Worm (Caenorhabditis elegans): ENCODE data around the gene str-180.

str-180 gene

ce11 chrV:6669520-6669919 is 879 bp upstream of the str-180 start, which contains the start of gene cest-28:
Gene cest-28 (plus strand): TSS chrV:6669820.
- TF ChIP-seq nhr-25 (tag; optimal IDR thresholded peaks at IDR 0.05), result no peak
- no peak for TF ChIP-seq ztf-11 (tag; optimal IDR thresholded peaks at IDR 0.05)
- no peak for TF ChIP-seq unc-62 (GFP tag; optimal IDR thresholded peaks at IDR 0.05)
- no peak for TF ChIP-seq ZK546.5 (tag; optimal IDR thresholded peaks at IDR 0.05)
- TF ChIP-seq jun-1 (tag; optimal IDR thresholded peaks at IDR 0.05), result no peak
- no peak for TF ChIP-seq elt-2 (tag; optimal IDR thresholded peaks at IDR 0.05)
- no peak for TF ChIP-seq nfya-1 (tag; optimal IDR thresholded peaks at IDR 0.05; ENCODE audit: insufficient read depth)
- no peak for TF ChIP-seq ztf-4 (tag; optimal IDR thresholded peaks at IDR 0.05)
- TF ChIP-seq zag-1 (tag; optimal IDR thresholded peaks at IDR 0.05), result no peak
- no peak for TF ChIP-seq skn-1 (tag; optimal IDR thresholded peaks at IDR 0.05)
- TF ChIP-seq ceh-9 (tag; optimal IDR thresholded peaks at IDR 0.05), result no peak
- no peak for TF ChIP-seq nhr-77 (tag; optimal IDR thresholded peaks at IDR 0.05)

ce11 chrV:6666557-6666956 is 2.1 kb downstream of the str-180 start:
- TF ChIP-seq nfya-1 (tag; optimal IDR thresholded peaks at IDR 0.05; ENCODE audit: insufficient read depth) (no peak), pqm-1 (tag; optimal IDR thresholded peaks at IDR 0.05) (peak; percentile 76), elt-2 (tag; optimal IDR thresholded peaks at IDR 0.05) (peak; percentile 58), aly-2 (tag; optimal IDR thresholded peaks at IDR 0.05) (no peak), nhr-43 (tag; optimal IDR thresholded peaks at IDR 0.05; ENCODE audit: poor library complexity, severe bottlenecking) (no peak), ceh-28 (tag; optimal IDR thresholded peaks at IDR 0.05) (no peak)

- no peak for TF ChIP-seq sea-2 (GFP tag; optimal IDR thresholded peaks at IDR 0.05)
- no peak for TF ChIP-seq tbx-2 (tag; optimal IDR thresholded peaks at IDR 0.05)
- TF ChIP-seq lin-15B (tag; optimal IDR thresholded peaks at IDR 0.05), result no peak
- no peak for TF ChIP-seq pha-4 (tag; optimal IDR thresholded peaks at IDR 0.05)
- no peak for TF ChIP-seq nhr-12 (tag; optimal IDR thresholded peaks at IDR 0.05)
- TF ChIP-seq nhr-237 (tag; optimal IDR thresholded peaks at IDR 0.05), result no peak
- no peak for TF ChIP-seq ama-1 (optimal IDR thresholded peaks at IDR 0.05)
- TF ChIP-seq elt-3 (tag; optimal IDR thresholded peaks at IDR 0.05), result no peak
- TF ChIP-seq unc-62 (GFP tag; optimal IDR thresholded peaks at IDR 0.05), result no peak
- TF ChIP-seq elt-2 (tag; optimal IDR thresholded peaks at IDR 0.05), result peak; percentile 89
- TF ChIP-seq jun-1 (tag; optimal IDR thresholded peaks at IDR 0.05), result peak; percentile 14
- TF ChIP-seq eor-1 (tag; optimal IDR thresholded peaks at IDR 0.05), result no peak
- TF ChIP-seq nhr-76 (tag; optimal IDR thresholded peaks at IDR 0.05), result no peak
- no peak for TF ChIP-seq nhr-43 (tag; optimal IDR thresholded peaks at IDR 0.05; ENCODE audit: poor library complexity, severe bottlenecking)
- TF ChIP-seq aly-2 (tag; optimal IDR thresholded peaks at IDR 0.05), result no peak
- TF ChIP-seq nfya-1 (tag; optimal IDR thresholded peaks at IDR 0.05; ENCODE audit: insufficient read depth), result no peak
- peak; percentile 83 for TF ChIP-seq pqm-1 (tag; optimal IDR thresholded peaks at IDR 0.05)
- no peak for TF ChIP-seq zag-1 (tag; optimal IDR thresholded peaks at IDR 0.05)
- TF ChIP-seq mdl-1 (tag; optimal IDR thresholded peaks at IDR 0.05), result no peak
These were observed 2.9 kb downstream of the str-180 start, which contains the start of gene pmp-5 for ce11 chrV:6665751-6666150. Gene pmp-5 (minus strand): TSS chrV:6665813.

DNA sequence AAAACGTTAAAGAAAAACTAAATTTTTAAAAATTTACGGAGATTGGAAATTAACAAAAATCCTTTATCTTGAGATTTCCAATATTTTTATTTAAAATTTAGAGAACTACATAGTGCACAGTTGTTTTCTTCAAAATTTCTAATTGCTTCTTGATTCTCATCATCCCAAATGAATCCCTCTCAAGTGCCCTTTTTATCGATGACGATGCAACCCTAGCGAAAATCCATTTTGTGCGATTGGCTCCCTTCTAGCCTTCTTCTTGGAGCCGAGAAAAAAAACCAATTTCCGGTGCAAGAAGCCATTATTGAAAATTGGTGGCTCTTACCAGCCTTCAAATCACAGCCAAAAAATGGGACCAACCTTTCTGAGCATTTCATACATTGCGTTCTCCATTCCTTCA is 6.1 kb downstream of the str-180 start:
- TF ChIP-seq sea-2 (GFP tag; optimal IDR thresholded peaks at IDR 0.05), result no peak
- TF ChIP-seq nhr-76 (tag; optimal IDR thresholded peaks at IDR 0.05), result no peak
- TF ChIP-seq mml-1 (tag; optimal IDR thresholded peaks at IDR 0.05), result no peak
- TF ChIP-seq lin-39 (tag; optimal IDR thresholded peaks at IDR 0.05), result no peak
- TF ChIP-seq nhr-67 (tag; optimal IDR thresholded peaks at IDR 0.05), result no peak
- TF ChIP-seq fos-1 (tag; optimal IDR thresholded peaks at IDR 0.05), result no peak

DNA sequence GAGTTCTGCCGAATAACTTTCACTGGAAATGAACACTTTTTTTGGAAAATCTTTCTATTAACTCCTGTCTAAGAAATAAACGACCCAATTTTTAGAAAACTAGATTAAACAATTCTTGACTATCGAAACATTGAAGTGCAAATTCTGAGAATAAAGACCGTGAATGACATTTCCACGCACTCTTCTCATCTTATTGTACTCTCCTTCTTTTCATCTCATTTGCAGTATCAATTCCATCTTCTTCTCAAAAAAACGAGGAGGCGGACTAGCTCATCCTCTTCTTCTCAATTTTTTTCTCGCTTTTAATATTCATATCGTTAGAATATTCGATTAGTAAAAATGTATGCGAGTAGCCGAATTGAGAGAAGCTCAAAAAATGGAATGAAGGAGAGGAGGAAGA is 7.0 kb downstream of the str-180 start:
- TF ChIP-seq elt-1 (tag; optimal IDR thresholded peaks at IDR 0.05), result no peak
- no peak for TF ChIP-seq ZK546.5 (tag; optimal IDR thresholded peaks at IDR 0.05)
- no peak for TF ChIP-seq aly-2 (tag; optimal IDR thresholded peaks at IDR 0.05)
- no peak for TF ChIP-seq nhr-43 (tag; optimal IDR thresholded peaks at IDR 0.05; ENCODE audit: poor library complexity, severe bottlenecking)
- no peak for TF ChIP-seq nhr-25 (tag; optimal IDR thresholded peaks at IDR 0.05)
- no peak for TF ChIP-seq nhr-67 (tag; optimal IDR thresholded peaks at IDR 0.05)
- no peak for TF ChIP-seq unc-39 (tag; optimal IDR thresholded peaks at IDR 0.05)

DNA sequence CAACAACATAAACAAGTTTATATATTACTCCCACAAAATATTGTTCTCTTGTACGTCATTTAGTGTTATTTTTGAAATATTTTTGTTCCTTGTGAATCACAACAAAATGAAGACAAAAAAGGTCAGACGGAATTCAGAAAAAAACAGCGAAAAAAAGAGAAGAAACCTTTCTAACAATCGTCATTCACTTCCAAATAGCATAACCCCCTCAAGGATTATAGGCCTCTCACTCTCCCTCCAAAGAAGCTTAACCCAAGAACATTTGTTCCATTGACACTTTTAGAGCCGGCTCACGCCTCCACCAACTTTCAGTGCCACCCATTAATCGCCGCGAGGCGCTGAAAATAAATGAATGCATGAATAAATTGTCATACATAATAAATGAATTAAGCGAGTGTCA is 9.1 kb downstream of the str-180 start:
- TF ChIP-seq jun-1 (tag; optimal IDR thresholded peaks at IDR 0.05), result no peak
- peak; percentile 24 for TF ChIP-seq lin-39 (tag; optimal IDR thresholded peaks at IDR 0.05)
- no peak for TF ChIP-seq aly-2 (tag; optimal IDR thresholded peaks at IDR 0.05)

Data from whole organism, L3 larva.